Worm (Caenorhabditis elegans): Measurements from ENCODE around the gene fat-4.

DNA sequence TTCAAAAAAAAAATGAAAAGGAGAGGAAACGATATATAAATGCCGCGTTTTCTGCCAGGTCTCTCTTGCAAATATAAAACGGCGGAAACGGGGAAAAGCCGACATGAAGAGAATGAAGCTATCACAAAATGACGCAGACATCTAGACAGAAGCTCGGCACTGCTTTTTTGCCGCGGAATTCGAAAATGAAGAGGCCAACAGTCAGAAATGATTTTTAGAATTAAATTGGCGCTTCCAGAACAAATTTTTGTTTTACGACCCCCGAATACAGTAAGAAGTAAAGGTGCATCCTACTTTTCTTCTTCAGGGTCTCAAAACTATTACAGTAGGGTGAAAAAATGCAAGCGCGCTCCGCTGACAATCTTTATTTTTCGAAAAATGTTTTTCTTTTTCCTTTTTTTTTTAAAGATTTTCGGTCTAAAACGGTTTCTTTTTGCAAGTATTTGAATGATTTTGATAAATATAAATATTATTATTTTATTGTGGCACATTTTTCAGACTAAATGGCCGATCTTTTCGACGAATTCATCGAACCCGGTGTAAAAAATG lies 26.0 kb downstream of the fat-4 start, which contains the start of gene mtr-4:
- no peak for TF ChIP-seq tab-1 (GFP tag; IDR thresholded peaks at IDR 0.05)
- no peak for TF ChIP-seq cog-1 (tag; optimal IDR thresholded peaks at IDR 0.05)
- no peak for TF ChIP-seq T22C8.4 (GFP tag; IDR thresholded peaks at IDR 0.05)
